Fruit fly (Drosophila melanogaster) whole organism, embryonic: ENCODE data around the gene CG43131.
A peak's percentile ranks its signal among the peaks of the same experiment; 100 is the strongest.

Source experiments
- Atf-2 ChIP-seq: fragments of 200-800 bp; sonication (Bioruptor generic); optimal IDR thresholded peaks from 2 replicates; lab custom pipeline; 2016; ENCODE audit warnings: missing biosample characterization, missing genetic modification characterization
- CG10209 ChIP-seq: fragments of 200-800 bp; sonication (Bioruptor generic); optimal IDR thresholded peaks from 3 replicates; lab custom pipeline; 2017; ENCODE audit warnings: missing biosample characterization, mild to moderate bottlenecking, missing genetic modification characterization, missing genetic modification reagents
- CG10267 ChIP-seq: fragments of 200-800 bp; sonication (Bioruptor generic); optimal IDR thresholded peaks from 2 replicates; lab custom pipeline; 2018; ENCODE audit warnings: missing biosample characterization, mild to moderate bottlenecking, missing genetic modification characterization, moderate library complexity
- CG11093 ChIP-seq: fragments of 200-800 bp; sonication (Bioruptor generic); IDR thresholded peaks from 3 replicates; pipeline ENCODE4 v1.3.6; 2022; ENCODE audit warnings: missing biosample characterization, missing genetic modification characterization
- CG12299 ChIP-seq: fragments of 200-800 bp; sonication (Bioruptor generic); optimal IDR thresholded peaks from 2 replicates; lab custom pipeline; 2018; ENCODE audit warnings: missing biosample characterization, mild to moderate bottlenecking, missing genetic modification characterization
- CG12659 ChIP-seq: fragments of 200-800 bp; sonication (Bioruptor generic); optimal IDR thresholded peaks from 3 replicates; lab custom pipeline; 2017; ENCODE audit warnings: mild to moderate bottlenecking, missing biosample characterization, missing genetic modification reagents, missing genetic modification characterization
- CG14050 ChIP-seq: fragments of 200-800 bp; sonication (Bioruptor generic); IDR thresholded peaks from 3 replicates; pipeline ENCODE4 v1.3.6; 2022; ENCODE audit warnings: missing biosample characterization, missing genetic modification characterization
- CG16863 ChIP-seq: fragments of 200-800 bp; sonication (Bioruptor generic); optimal IDR thresholded peaks from 3 replicates; lab custom pipeline; 2016; ENCODE audit warnings: missing biosample characterization, missing genetic modification characterization
- CG17385 ChIP-seq: fragments of 200-800 bp; sonication (Bioruptor generic); optimal IDR thresholded peaks from 3 replicates; lab custom pipeline; 2018; ENCODE audit warnings: missing biosample characterization, mild to moderate bottlenecking, missing genetic modification characterization
- CG30431 ChIP-seq: fragments of 200-800 bp; sonication (Bioruptor generic); optimal IDR thresholded peaks from 2 replicates; lab custom pipeline; 2017; ENCODE audit warnings: missing biosample characterization, missing genetic modification characterization
- CG31365 ChIP-seq: fragments of 200-800 bp; sonication (Bioruptor generic); optimal IDR thresholded peaks from 2 replicates; lab custom pipeline; 2018; ENCODE audit warnings: missing biosample characterization, mild to moderate bottlenecking, missing genetic modification characterization
- CG3726 ChIP-seq: fragments of 200-800 bp; sonication (Bioruptor generic); IDR thresholded peaks from 3 replicates; pipeline ENCODE4, ENCODE4 v1.3.6; 2022; ENCODE audit warnings: missing biosample characterization, missing genetic modification characterization
- CG4820 ChIP-seq: fragments of 200-800 bp; sonication (Bioruptor generic); optimal IDR thresholded peaks from 3 replicates; lab custom pipeline; 2016; ENCODE audit warnings: missing biosample characterization, missing genetic modification characterization
- CG5245 ChIP-seq: fragments of 200-800 bp; sonication (Bioruptor generic); optimal IDR thresholded peaks from 3 replicates; lab custom pipeline; 2016; ENCODE audit warnings: missing biosample characterization, missing genetic modification characterization
- CG6175 ChIP-seq: fragments of 200-800 bp; sonication (Bioruptor generic); IDR thresholded peaks from 3 replicates; pipeline ENCODE4 v1.3.6; 2022; ENCODE audit warnings: missing biosample characterization, missing genetic modification characterization
- CG9797 ChIP-seq: fragments of 200-800 bp; sonication (Bioruptor generic); optimal IDR thresholded peaks from 3 replicates; lab custom pipeline; 2018; ENCODE audit warnings: missing biosample characterization, mild to moderate bottlenecking, missing genetic modification characterization
- CG9817 ChIP-seq: fragments of 200-800 bp; sonication (Bioruptor generic); optimal IDR thresholded peaks from 2 replicates; lab custom pipeline; 2018; ENCODE audit warnings: missing biosample characterization, mild to moderate bottlenecking, missing genetic modification characterization, moderate library complexity
- D ChIP-seq, 2 experiments: fragments of 200-800 bp in 1 of 2; fragments of >200 bp in 1 of 2; sonication (Bioruptor generic) in 1 of 2; optimal IDR thresholded peaks; 2 replicates in 1 of 2; 3 replicates in 1 of 2; lab custom pipeline; 2017; ENCODE audit warnings: mild to moderate bottlenecking in 1 of 2, missing biosample characterization in 1 of 2, missing genetic modification characterization in 1 of 2, missing genetic modification reagents in 1 of 2
- Dbx ChIP-seq: fragments of 200-800 bp; sonication (Bioruptor generic); IDR thresholded peaks from 3 replicates; pipeline ENCODE4 v1.3.6; 2022; ENCODE audit warnings: missing biosample characterization, missing genetic modification characterization
- Dip2 ChIP-seq: fragments of 200-800 bp; sonication (Bioruptor generic); IDR thresholded peaks from 2 replicates; pipeline ENCODE4 v1.3.6; 2022; ENCODE audit warnings: missing biosample characterization, missing genetic modification characterization
- Dip3 ChIP-seq: fragments of 200-800 bp; sonication (Bioruptor generic); optimal IDR thresholded peaks from 3 replicates; lab custom pipeline; 2016; ENCODE audit warnings: missing biosample characterization, missing genetic modification characterization
- Doc2 ChIP-seq: fragments of 200-800 bp; sonication (Bioruptor generic); IDR thresholded peaks from 2 replicates; pipeline ENCODE4 v1.3.6; 2022; ENCODE audit warnings: missing biosample characterization, missing genetic modification characterization
- Eip74EF ChIP-seq, 2 experiments: fragments of 200-800 bp in 1 of 2; fragments of >200 bp in 1 of 2; sonication (Bioruptor generic) in 1 of 2; optimal IDR thresholded peaks; 2 replicates each; lab custom pipeline; 2017 to 2019; ENCODE audit warnings: missing biosample characterization in 2 of 2, missing genetic modification characterization in 2 of 2, mild to moderate bottlenecking in 1 of 2, moderate library complexity in 1 of 2
- Ets65A ChIP-seq: fragments of 200-800 bp; sonication (Bioruptor generic); peaks from one replicate; lab custom pipeline; 2016; ENCODE audit warnings: missing biosample characterization, missing genetic modification characterization
- HLH54F ChIP-seq: fragments of 200-800 bp; sonication (Bioruptor generic); optimal IDR thresholded peaks from 3 replicates; lab custom pipeline; 2016; ENCODE audit warnings: missing biosample characterization, missing genetic modification characterization
- Hr78 ChIP-seq, 2 experiments: fragments of 200-800 bp in 1 of 2; fragments of >200 bp in 1 of 2; sonication (Bioruptor generic) in 1 of 2; optimal IDR thresholded peaks; 2 replicates each; lab custom pipeline; 2017 to 2019; ENCODE audit warnings: missing biosample characterization in 2 of 2, missing genetic modification characterization in 2 of 2, mild to moderate bottlenecking in 1 of 2, moderate library complexity in 1 of 2
- MBD-R2 ChIP-seq: fragments of 200-800 bp; sonication (Bioruptor generic); IDR thresholded peaks from 2 replicates; pipeline ENCODE4 v1.3.6; 2022; ENCODE audit warnings: missing biosample characterization, missing genetic modification characterization
- NC2α ChIP-seq: fragments of 200-800 bp; sonication (Bioruptor generic); optimal IDR thresholded peaks from 2 replicates; lab custom pipeline; 2016; ENCODE audit warnings: missing biosample characterization, missing genetic modification characterization
- Scr ChIP-seq: fragments of 200-800 bp; sonication (Bioruptor generic); IDR thresholded peaks from 2 replicates; pipeline ENCODE4 v1.3.6; 2022; ENCODE audit warnings: missing biosample characterization, missing genetic modification characterization; ENCODE audit not compliant: partially characterized antibody
- Ssrp ChIP-seq: fragments of 200-800 bp; sonication (Bioruptor generic); optimal IDR thresholded peaks from 2 replicates; lab custom pipeline; 2018; ENCODE audit warnings: missing biosample characterization, mild to moderate bottlenecking, missing genetic modification characterization, moderate library complexity
- Usf ChIP-seq: fragments of 200-800 bp; sonication (Bioruptor generic); optimal IDR thresholded peaks from 2 replicates; lab custom pipeline; 2017; ENCODE audit warnings: missing genotype, missing biosample characterization, missing genetic modification characterization
- bab2 ChIP-seq: fragments of 200-800 bp; sonication (Bioruptor generic); optimal IDR thresholded peaks from 2 replicates; lab custom pipeline; 2016; ENCODE audit warnings: missing biosample characterization, missing genetic modification characterization
- cg ChIP-seq: fragments of 200-800 bp; sonication (Bioruptor generic); optimal IDR thresholded peaks from 3 replicates; lab custom pipeline; 2019; ENCODE audit warnings: missing biosample characterization, mild to moderate bottlenecking, missing genetic modification characterization, moderate library complexity
- chm ChIP-seq: fragments of 200-800 bp; sonication (Bioruptor generic); IDR thresholded peaks from 2 replicates; pipeline ENCODE4 v1.3.6; 2022; ENCODE audit warnings: missing biosample characterization, missing genetic modification characterization
- cwo ChIP-seq: fragments of 200-800 bp; sonication (Bioruptor generic); optimal IDR thresholded peaks from 3 replicates; lab custom pipeline; 2017; ENCODE audit warnings: missing biosample characterization, missing genetic modification characterization, mild to moderate bottlenecking, moderate library complexity, missing genetic modification reagents
- gcm2 ChIP-seq: fragments of 200-800 bp; sonication (Bioruptor generic); optimal IDR thresholded peaks from 2 replicates; lab custom pipeline; 2016; ENCODE audit warnings: missing biosample characterization, missing genetic modification characterization
- ind ChIP-seq: fragments of 200-800 bp; sonication (Bioruptor generic); optimal IDR thresholded peaks from 3 replicates; lab custom pipeline; 2016; ENCODE audit warnings: missing biosample characterization, missing genetic modification characterization
- maf-S ChIP-seq: fragments of 200-800 bp; sonication (Bioruptor generic); optimal IDR thresholded peaks from 2 replicates; lab custom pipeline; 2016; ENCODE audit warnings: missing biosample characterization, missing genetic modification characterization
- oc ChIP-seq: fragments of 200-800 bp; sonication (Bioruptor generic); optimal IDR thresholded peaks from 2 replicates; lab custom pipeline; 2018; ENCODE audit warnings: missing biosample characterization, mild to moderate bottlenecking, missing genetic modification characterization, moderate library complexity
- onecut ChIP-seq: fragments of 200-800 bp; sonication (Bioruptor generic); IDR thresholded peaks from 2 replicates; pipeline ENCODE4 v1.3.6; 2022; ENCODE audit warnings: missing biosample characterization, missing genetic modification characterization
- sens-2 ChIP-seq: fragments of 200-800 bp; sonication (Bioruptor generic); IDR thresholded peaks from 2 replicates; pipeline ENCODE4 v1.3.6; 2022; ENCODE audit warnings: missing biosample characterization, missing genetic modification characterization
- slp2 ChIP-seq: fragments of 200-800 bp; sonication (Bioruptor generic); optimal IDR thresholded peaks from 2 replicates; lab custom pipeline; 2016; ENCODE audit warnings: missing biosample characterization, missing genetic modification characterization
- sob ChIP-seq: fragments of 200-800 bp; sonication (Bioruptor generic); IDR thresholded peaks from 2 replicates; pipeline ENCODE4 v1.3.6; 2022; ENCODE audit warnings: missing biosample characterization, missing genetic modification characterization
- sqz ChIP-seq: fragments of 200-800 bp; sonication (Bioruptor generic); optimal IDR thresholded peaks from 3 replicates; lab custom pipeline; 2018; ENCODE audit warnings: missing biosample characterization, mild to moderate bottlenecking, missing genetic modification characterization
- stwl ChIP-seq: fragments of 200-800 bp; sonication (Bioruptor generic); optimal IDR thresholded peaks from 3 replicates; lab custom pipeline; 2018; ENCODE audit warnings: missing biosample characterization, mild to moderate bottlenecking, missing genetic modification characterization, moderate library complexity
- tin ChIP-seq: fragments of 200-800 bp; sonication (Bioruptor generic); optimal IDR thresholded peaks from 3 replicates; lab custom pipeline; 2016; ENCODE audit warnings: missing biosample characterization, missing genetic modification characterization
- toy ChIP-seq: fragments of 200-800 bp; sonication (Bioruptor generic); IDR thresholded peaks from 2 replicates; pipeline ENCODE4 v1.3.6; 2022; ENCODE audit warnings: missing biosample characterization, missing genetic modification characterization
- wek ChIP-seq: fragments of 200-800 bp; sonication (Bioruptor generic); optimal IDR thresholded peaks from 3 replicates; lab custom pipeline; 2018; ENCODE audit warnings: missing biosample characterization, mild to moderate bottlenecking, missing genetic modification characterization, moderate library complexity

Gene CG43131

DNA sequence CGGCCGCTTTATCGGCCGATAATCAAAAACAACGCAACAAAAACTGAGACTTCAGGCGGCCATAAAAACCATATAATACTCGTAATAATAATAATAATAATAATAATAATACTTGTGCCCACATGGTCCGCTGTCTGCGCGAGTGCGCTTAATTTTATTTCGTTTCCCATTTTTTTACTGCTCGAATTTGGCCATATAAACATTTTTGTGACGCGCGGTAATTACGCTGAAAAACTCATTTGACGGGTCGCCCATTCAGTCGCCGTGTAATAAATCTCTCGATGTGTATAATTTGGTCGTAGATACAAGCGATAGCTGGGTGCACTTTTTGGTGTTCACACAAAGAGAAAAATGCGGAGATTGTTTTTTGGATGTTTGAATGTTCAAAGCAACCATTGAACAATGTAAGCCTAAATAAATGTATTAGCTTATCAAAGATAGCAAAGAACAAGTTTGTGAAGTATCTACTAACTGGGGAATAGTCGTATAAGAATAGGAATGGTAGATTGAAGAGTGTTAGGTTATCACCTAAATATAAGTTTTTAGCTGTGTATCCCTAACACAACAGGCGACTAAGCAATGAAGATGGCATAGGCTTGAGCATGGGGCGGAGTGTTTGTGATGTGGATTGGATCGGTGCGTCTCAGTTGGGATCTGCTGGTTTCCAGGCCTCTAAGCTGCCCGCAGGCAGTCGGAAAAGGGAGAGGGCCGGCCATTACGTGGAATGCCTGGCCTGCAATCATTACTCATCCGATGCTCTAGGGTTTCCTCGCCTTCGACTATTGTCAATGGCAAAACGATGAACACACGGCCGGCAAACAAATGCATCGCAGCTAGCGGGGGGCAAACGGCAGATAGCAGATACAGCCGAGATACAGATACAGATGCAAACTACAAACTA lies 32.8 kb downstream of the CG43131 start (continued):
- TF ChIP-seq CG3726 (GFP tag; lab: Robert Waterston, UW) (no peak), HLH54F (no peak), CG17385 (GFP tag; lab: Kevin White, UChicago) (no peak), slp2 (GFP tag; lab: Kevin White, UChicago) (peak; percentile 74), CG6175 (no peak), Dbx (GFP tag; lab: Robert Waterston, UW) (no peak), CG11093 (no peak), CG12299 (tag; lab: Kevin White, UChicago) (no peak), cwo (GFP tag; lab: Kevin White, UChicago) (peak; percentile 4), CG4820 (GFP tag; lab: Kevin White, UChicago) (peak; percentile 39), CG9817 (peak; percentile 7), toy (no peak), CG12659 (GFP tag; lab: Kevin White, UChicago) (no peak), maf-S (GFP tag; lab: Kevin White, UChicago) (no peak), sens-2 (GFP tag; lab: Robert Waterston, UW) (0 out of 2 replicates have a peak, but pooled peaks have one; percentile 24), CG10209 (GFP tag; lab: Kevin White, UChicago) (peak; percentile 6), Eip74EF (GFP tag; optimal IDR thresholded peaks at IDR 0.05; lab: Kevin White, UChicago) (no peak), bab2 (GFP tag; lab: Kevin White, UChicago) (peak; percentile 7), D (optimal IDR thresholded peaks at IDR 0.05; lab: Kevin White, UChicago) (no peak), D (GFP tag; optimal IDR thresholded peaks at IDR 0.05; lab: Kevin White, UChicago) (peak; percentile 62), tin (peak; percentile 26), Ets65A (GFP tag; lab: Kevin White, UChicago) (no peak), Doc2 (no peak), CG5245 (GFP tag; lab: Kevin White, UChicago) (no peak), NC2α (no peak), Hr78 (GFP tag; optimal IDR thresholded peaks at IDR 0.05; lab: Kevin White, UChicago) (no peak), oc (tag; lab: Kevin White, UChicago) (no peak), Ssrp (tag; lab: Kevin White, UChicago) (peak; percentile 54), stwl (tag; lab: Kevin White, UChicago) (no peak), chm (GFP tag; lab: Robert Waterston, UW) (no peak; the same call in 1 of the 2 replicates), sqz (GFP tag; lab: Kevin White, UChicago) (peak; percentile 18), CG16863 (GFP tag; lab: Kevin White, UChicago) (peak; percentile 31), CG30431 (no peak), sob (peak; percentile 17; the same call in 1 of the 2 replicates), MBD-R2 (no peak), wek (GFP tag; lab: Kevin White, UChicago) (peak; percentile 16), gcm2 (GFP tag; lab: Kevin White, UChicago) (no peak), cg (no peak), CG9797 (GFP tag; lab: Kevin White, UChicago) (no peak), Atf-2 (GFP tag; lab: Kevin White, UChicago) (no peak), onecut (GFP tag; lab: Robert Waterston, UW) (no peak), Usf (GFP tag; lab: Kevin White, UChicago) (no peak), ind (no peak), Scr (peak; percentile 20; the same call in 1 of the 2 replicates), CG10267 (tag; lab: Kevin White, UChicago) (peak; percentile 45), CG31365 (no peak), Dip2 (no peak), CG14050 (GFP tag; lab: Robert Waterston, UW) (no peak), Dip3 (GFP tag; lab: Kevin White, UChicago) (no peak)
